Fruit fly (Drosophila melanogaster): ENCODE data around the gene CG17075.

CG17075 gene

DNA sequence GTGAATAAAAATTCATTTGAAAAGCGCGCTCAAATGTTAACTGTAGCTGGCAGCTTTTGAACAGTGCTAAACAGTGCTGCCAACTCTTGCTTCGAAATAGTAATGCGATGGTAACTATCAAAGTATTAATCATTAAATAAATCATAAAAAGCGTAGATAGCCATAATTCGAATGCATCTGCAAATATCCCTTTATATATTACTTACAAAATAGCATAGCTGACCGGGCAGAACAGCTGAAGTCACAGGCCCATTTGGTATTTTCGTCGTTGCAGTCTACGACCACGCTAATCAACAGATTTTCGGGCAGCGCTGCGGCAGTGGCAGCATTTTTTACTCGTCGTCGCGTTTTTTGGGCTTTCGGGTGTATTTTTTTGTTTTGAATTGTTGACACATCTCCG is 38.3 kb upstream of the CG17075 start, which contains the start of gene Plc21C (continued):
- TF ChIP-seq Dll (GFP tag; IDR thresholded peaks at IDR 0.05; ENCODE audit: partially characterized antibody) = peak; percentile 60; the same call in 3 of the 4 replicates
- TF ChIP-seq bab2 (GFP tag; optimal IDR thresholded peaks at IDR 0.05) = peak; percentile 37
- no peak for TF ChIP-seq CG11696 (GFP tag; IDR thresholded peaks at IDR 0.05)
- peak; percentile 58 for TF ChIP-seq HLH54F (GFP tag; optimal IDR thresholded peaks at IDR 0.05)
- TF ChIP-seq pan (optimal IDR thresholded peaks at IDR 0.05) = no peak
- TF ChIP-seq pan (GFP tag; optimal IDR thresholded peaks at IDR 0.05 in 1 of 2, IDR thresholded peaks at IDR 0.05 in 1 of 2) = no peak
- TF ChIP-seq CG10267 (tag; optimal IDR thresholded peaks at IDR 0.05) = peak; percentile 74
- TF ChIP-seq ash1 (GFP tag; optimal IDR thresholded peaks at IDR 0.05) = no peak
- TF ChIP-seq zfh2 (GFP tag; optimal IDR thresholded peaks at IDR 0.05) = peak; percentile 33
- peak; percentile 42; the same call in 1 of the 2 replicates for TF ChIP-seq Atf6 (GFP tag; IDR thresholded peaks at IDR 0.05)
- TF ChIP-seq br (optimal IDR thresholded peaks at IDR 0.05) = no peak
- peak; percentile 100 for TF ChIP-seq CG18011 (GFP tag; optimal IDR thresholded peaks at IDR 0.05)
- TF ChIP-seq pnt (GFP tag; optimal IDR thresholded peaks at IDR 0.05) = peak; percentile 25
- TF ChIP-seq vfl (GFP tag; optimal IDR thresholded peaks at IDR 0.05) = peak; percentile 42
- no peak for TF ChIP-seq CG9876 (GFP tag; optimal IDR thresholded peaks at IDR 0.05)
- no peak for TF ChIP-seq lmd (GFP tag; IDR thresholded peaks at IDR 0.05)
- TF ChIP-seq Poxn (GFP tag; IDR thresholded peaks at IDR 0.05) = no peak
- no peak for TF ChIP-seq schlank (tag; optimal IDR thresholded peaks at IDR 0.05)
- TF ChIP-seq so (GFP tag; IDR thresholded peaks at IDR 0.05) = no peak
- no peak for TF ChIP-seq cg (GFP tag; optimal IDR thresholded peaks at IDR 0.05)
- TF ChIP-seq danr (GFP tag; IDR thresholded peaks at IDR 0.05) = no peak
- no peak for TF ChIP-seq p53 (GFP tag; optimal IDR thresholded peaks at IDR 0.05)
- no peak for TF ChIP-seq dan (GFP tag; IDR thresholded peaks at IDR 0.05)
- peak; percentile 13 for TF ChIP-seq abd-A (tag; optimal IDR thresholded peaks at IDR 0.05)
- TF ChIP-seq CG10209 (GFP tag; optimal IDR thresholded peaks at IDR 0.05) = peak; percentile 11
- TF ChIP-seq CG13894 (tag; optimal IDR thresholded peaks at IDR 0.05) = peak; percentile 60
- no peak for TF ChIP-seq CG31224 (GFP tag; IDR thresholded peaks at IDR 0.05)
- TF ChIP-seq esg (GFP tag; conservative IDR thresholded peaks at IDR 0.05) = no peak
- TF ChIP-seq Meics (GFP tag; optimal IDR thresholded peaks at IDR 0.05) = peak; percentile 20
- no peak for TF ChIP-seq wor (GFP tag; IDR thresholded peaks at IDR 0.05)
- TF ChIP-seq CG3407 (GFP tag; optimal IDR thresholded peaks at IDR 0.05) = no peak
- TF ChIP-seq CG32532 (GFP tag; IDR thresholded peaks at IDR 0.05) = peak; percentile 56; the same call in 1 of the 2 replicates
- TF ChIP-seq CG10462 (GFP tag; optimal IDR thresholded peaks at IDR 0.05) = no peak
- no peak for TF ChIP-seq seq (GFP tag; IDR thresholded peaks at IDR 0.05)
- TF ChIP-seq croc (GFP tag; conservative IDR thresholded peaks at IDR 0.05) = no peak
- peak; percentile 65 for TF ChIP-seq sd (tag; optimal IDR thresholded peaks at IDR 0.05)
- TF ChIP-seq CG15696 (tag; optimal IDR thresholded peaks at IDR 0.05) = peak; percentile 43
- TF ChIP-seq CG6175 (GFP tag; IDR thresholded peaks at IDR 0.05) = no peak
- no peak for TF ChIP-seq Tbp (GFP tag; optimal IDR thresholded peaks at IDR 0.05)
- TF ChIP-seq dmrt99B (tag; optimal IDR thresholded peaks at IDR 0.05) = peak; percentile 17
- TF ChIP-seq ssp (GFP tag; IDR thresholded peaks at IDR 0.05) = peak; percentile 34; the same call in 1 of the 2 replicates
- no peak for TF ChIP-seq unpg (GFP tag; optimal IDR thresholded peaks at IDR 0.05)
- TF ChIP-seq rib (GFP tag; IDR thresholded peaks at IDR 0.05) = no peak
- no peak for TF ChIP-seq CG3065 (GFP tag; optimal IDR thresholded peaks at IDR 0.05)
- peak; percentile 84 for TF ChIP-seq Ets97D (GFP tag; optimal IDR thresholded peaks at IDR 0.05)
- TF ChIP-seq pfk (GFP tag; optimal IDR thresholded peaks at IDR 0.05) = no peak
- peak; percentile 42 for TF ChIP-seq tin (GFP tag; optimal IDR thresholded peaks at IDR 0.05)
- TF ChIP-seq Scr (GFP tag; IDR thresholded peaks at IDR 0.05; ENCODE audit: partially characterized antibody) = peak; percentile 42; the same call in 1 of the 2 replicates
- TF ChIP-seq sc (optimal IDR thresholded peaks at IDR 0.05) = no peak
- TF ChIP-seq sc (GFP tag; optimal IDR thresholded peaks at IDR 0.05) = no peak
- TF ChIP-seq CG12942 (GFP tag; optimal IDR thresholded peaks at IDR 0.05) = peak; percentile 13
- no peak for TF ChIP-seq ato (GFP tag; IDR thresholded peaks at IDR 0.05; ENCODE audit: partially characterized antibody)
- TF ChIP-seq CG7987 (GFP tag; optimal IDR thresholded peaks at IDR 0.05) = no peak
